Worm (Caenorhabditis elegans): ENCODE results near the gene C16C8.17.
A peak's percentile ranks its signal among the peaks of the same experiment; 100 is the strongest.

Gene C16C8.17

DNA sequence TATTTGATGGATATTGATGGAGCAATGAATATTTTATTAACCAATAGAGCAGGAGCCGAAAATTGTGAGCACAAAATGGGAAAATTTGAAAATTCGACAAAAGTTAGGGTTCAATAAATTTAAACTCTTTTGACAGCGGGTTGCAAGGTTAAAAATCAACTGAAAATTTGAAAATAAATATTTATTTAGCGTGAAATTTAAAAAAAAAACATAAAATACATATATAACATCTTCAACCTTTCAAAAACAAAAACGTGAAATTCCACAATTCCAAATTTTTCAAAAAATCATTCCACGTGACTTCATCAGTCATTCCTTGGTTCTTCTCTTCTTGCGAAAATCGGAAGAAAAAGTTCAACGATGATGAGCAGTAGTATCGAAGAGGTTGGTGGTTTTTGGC is 11.2 kb upstream of the C16C8.17 start, which contains the start of gene C16C8.18:
Gene C16C8.18, plus strand, starts transcription at position 301 of the 400 bp plus-strand sequence.
- TF ChIP-seq ceh-62 (tag; optimal IDR thresholded peaks at IDR 0.05) (no peak), zfp-3 (GFP tag; conservative IDR thresholded peaks at IDR 0.05) (no peak), dve-1 (tag; optimal IDR thresholded peaks at IDR 0.05; ENCODE audit: insufficient read depth) (no peak), hif-1 (tag; optimal IDR thresholded peaks at IDR 0.05) (no peak), D1046.2 (GFP tag; IDR thresholded peaks at IDR 0.05) (no peak), nhr-6 (tag; optimal IDR thresholded peaks at IDR 0.05) (no peak), nhr-77 (tag; optimal IDR thresholded peaks at IDR 0.05) (no peak), mes-2 (tag; optimal IDR thresholded peaks at IDR 0.05; ENCODE audit: poor library complexity, severe bottlenecking) (no peak), ceh-28 (tag; optimal IDR thresholded peaks at IDR 0.05) (no peak), Y105C5A.15 (GFP tag; IDR thresholded peaks at IDR 0.05) (no peak), pqm-1 (tag; optimal IDR thresholded peaks at IDR 0.05) (no peak), dmd-9 (GFP tag; IDR thresholded peaks at IDR 0.05) (no peak), egl-27 (tag; optimal IDR thresholded peaks at IDR 0.05) (no peak), ctbp-1 (GFP tag; IDR thresholded peaks at IDR 0.05) (no peak), hmg-1.1 (GFP tag; IDR thresholded peaks at IDR 0.05) (no peak), ceh-44 (GFP tag; IDR thresholded peaks at IDR 0.05) (no peak), ztf-7 (tag; optimal IDR thresholded peaks at IDR 0.05) (no peak), F10B5.3 (tag; optimal IDR thresholded peaks at IDR 0.05) (no peak)

DNA sequence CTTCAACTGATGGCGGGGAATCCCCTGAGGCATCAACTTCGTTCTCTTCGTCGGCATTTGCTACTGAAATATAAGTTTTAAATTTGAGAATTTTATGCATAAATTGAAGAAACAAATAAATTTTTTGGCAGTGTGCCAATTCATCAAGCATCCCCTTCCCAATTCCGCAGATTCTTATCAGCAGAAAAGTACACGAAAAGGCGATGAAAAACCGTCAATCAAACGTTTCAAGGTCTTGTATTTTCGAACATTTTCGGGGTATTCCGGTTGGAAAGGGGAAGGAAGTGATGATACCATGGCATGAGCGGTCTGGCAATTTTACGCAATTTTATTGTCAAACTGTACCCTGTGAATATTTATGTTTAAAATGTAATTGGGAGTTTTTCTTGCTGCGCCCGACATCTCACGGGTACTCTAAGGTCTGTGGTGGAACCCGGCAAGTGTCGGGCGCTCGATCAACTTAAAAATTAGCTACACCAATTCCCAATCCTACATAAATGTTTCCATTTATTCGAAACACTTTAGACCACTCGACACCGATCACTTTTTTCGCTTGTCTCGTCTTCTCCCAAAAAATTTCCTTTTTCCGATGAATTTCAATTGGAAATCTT is 5.6 kb upstream of the C16C8.17 start:
- TF ChIP-seq snpc-4 (tag; optimal IDR thresholded peaks at IDR 0.05) (peak; percentile 16), nhr-28 (tag; optimal IDR thresholded peaks at IDR 0.05) (peak; percentile 34), lin-15B (tag; optimal IDR thresholded peaks at IDR 0.05) (no peak), nhr-25 (tag; optimal IDR thresholded peaks at IDR 0.05; ENCODE audit: borderline replicate concordance, insufficient read depth) (peak; percentile 16), duxl-1 (tag; optimal IDR thresholded peaks at IDR 0.05; ENCODE audit: poor library complexity) (no peak), dmd-6 (GFP tag; IDR thresholded peaks at IDR 0.05) (peak; percentile 55), unc-62 (GFP tag; optimal IDR thresholded peaks at IDR 0.05 in 1 of 2) (peak in 1 of 2 experiments; percentile 30), unc-62 (tag; optimal IDR thresholded peaks at IDR 0.05) (no peak)

DNA sequence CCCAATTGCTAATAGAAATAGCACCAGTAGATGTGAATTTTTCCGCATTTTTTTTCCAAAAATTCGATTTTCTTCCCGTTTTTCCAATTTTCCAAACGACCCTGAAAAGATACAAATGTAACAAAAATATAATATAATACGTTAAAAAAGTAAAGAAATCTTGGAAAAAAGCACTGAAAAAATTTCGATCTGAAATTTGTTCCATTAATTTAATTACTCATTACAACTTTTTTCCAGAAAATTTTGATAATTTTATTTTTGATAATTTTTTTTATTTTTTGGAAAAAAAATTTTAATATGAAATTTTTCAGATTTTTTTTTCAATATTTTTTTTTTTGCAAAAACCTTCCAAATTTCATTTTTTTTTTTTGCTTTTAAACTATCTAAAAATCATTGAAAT is 4.2 kb upstream of the C16C8.17 start, which contains the start of gene skpo-2:
Gene skpo-2, minus strand, starts transcription at position 101 of the 400 bp plus-strand sequence.
- no peak for TF ChIP-seq mep-1 (tag; optimal IDR thresholded peaks at IDR 0.05)
- no peak for TF ChIP-seq unc-39 (tag; optimal IDR thresholded peaks at IDR 0.05)
- TF ChIP-seq pha-4 (GFP tag; IDR thresholded peaks at IDR 0.05), result no peak
- no peak for TF ChIP-seq pha-4 (tag; optimal IDR thresholded peaks at IDR 0.05)
- no peak for TF ChIP-seq saeg-2 (GFP tag; IDR thresholded peaks at IDR 0.05)
- TF ChIP-seq jun-1 (tag; optimal IDR thresholded peaks at IDR 0.05), result no peak
- TF ChIP-seq skn-1 (tag; optimal IDR thresholded peaks at IDR 0.05), result no peak
- TF ChIP-seq mxl-3 (GFP tag; optimal IDR thresholded peaks at IDR 0.05), result no peak
- no peak for TF ChIP-seq zag-1 (tag; optimal IDR thresholded peaks at IDR 0.05)
- no peak for TF ChIP-seq unc-130 (GFP tag; optimal IDR thresholded peaks at IDR 0.05)
- no peak for TF ChIP-seq ama-1 (optimal IDR thresholded peaks at IDR 0.05)
- TF ChIP-seq lin-29 (GFP tag; IDR thresholded peaks at IDR 0.05), result no peak
- no peak for TF ChIP-seq nhr-77 (tag; optimal IDR thresholded peaks at IDR 0.05)
- no peak for TF ChIP-seq hlh-11 (tag; optimal IDR thresholded peaks at IDR 0.05)
- no peak for TF ChIP-seq zip-2 (tag; optimal IDR thresholded peaks at IDR 0.05)
- TF ChIP-seq dpl-1 (GFP tag; optimal IDR thresholded peaks at IDR 0.05), result no peak
- TF ChIP-seq nhr-48 (tag; optimal IDR thresholded peaks at IDR 0.05), result no peak
- no peak for TF ChIP-seq arid-1 (GFP tag; conservative IDR thresholded peaks at IDR 0.05)
- TF ChIP-seq T26A8.4 (GFP tag; IDR thresholded peaks at IDR 0.05), result no peak
